Worm (Caenorhabditis elegans): ENCODE results near the gene ugt-63.

Gene ugt-63

DNA sequence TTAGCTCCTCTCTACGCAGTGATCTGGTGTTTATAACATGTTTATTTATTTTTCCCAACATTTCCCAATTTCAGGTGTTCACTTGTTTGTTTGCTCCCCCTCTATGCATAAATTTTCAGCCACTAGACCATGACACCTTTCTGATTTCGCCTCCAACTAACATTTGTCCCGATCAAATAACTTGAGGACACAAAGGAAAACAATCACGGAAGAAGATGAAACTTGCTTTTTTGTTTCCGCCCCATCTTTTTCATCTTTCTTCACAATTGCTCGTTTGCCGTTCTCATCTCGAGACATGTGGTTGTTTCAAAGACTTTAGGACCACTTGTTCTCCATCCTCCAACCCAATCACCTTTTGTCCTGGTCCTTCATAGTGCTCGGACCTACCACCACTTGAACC, 16.2 kb upstream of the ugt-63 start, which contains the start of gene F14F9.5:
TSS of gene F14F9.5 (plus strand) at position 301 of the 400 bp plus-strand sequence.
- no peak for TF ChIP-seq nhr-6 (tag; optimal IDR thresholded peaks at IDR 0.05)
- TF ChIP-seq zag-1 (tag; optimal IDR thresholded peaks at IDR 0.05): no peak
- TF ChIP-seq lin-11 (tag; optimal IDR thresholded peaks at IDR 0.05): no peak
- TF ChIP-seq blmp-1 (tag; optimal IDR thresholded peaks at IDR 0.05; ENCODE audit: insufficient read depth): no peak
- no peak for TF ChIP-seq lin-13 (GFP tag; optimal IDR thresholded peaks at IDR 0.05)
- no peak for TF ChIP-seq ceh-16 (tag; optimal IDR thresholded peaks at IDR 0.05)
- TF ChIP-seq unc-39 (tag; optimal IDR thresholded peaks at IDR 0.05): no peak
- no peak for TF ChIP-seq fos-1 (tag; optimal IDR thresholded peaks at IDR 0.05)
- no peak for TF ChIP-seq egl-27 (tag; optimal IDR thresholded peaks at IDR 0.05)
- TF ChIP-seq nhr-129 (tag; optimal IDR thresholded peaks at IDR 0.05): no peak
- no peak for TF ChIP-seq ceh-82 (tag; optimal IDR thresholded peaks at IDR 0.05)
- no peak for TF ChIP-seq nhr-21 (tag; optimal IDR thresholded peaks at IDR 0.05)
- TF ChIP-seq sma-3 (GFP tag; optimal IDR thresholded peaks at IDR 0.05): no peak
- TF ChIP-seq mab-5 (tag; optimal IDR thresholded peaks at IDR 0.05): no peak

DNA sequence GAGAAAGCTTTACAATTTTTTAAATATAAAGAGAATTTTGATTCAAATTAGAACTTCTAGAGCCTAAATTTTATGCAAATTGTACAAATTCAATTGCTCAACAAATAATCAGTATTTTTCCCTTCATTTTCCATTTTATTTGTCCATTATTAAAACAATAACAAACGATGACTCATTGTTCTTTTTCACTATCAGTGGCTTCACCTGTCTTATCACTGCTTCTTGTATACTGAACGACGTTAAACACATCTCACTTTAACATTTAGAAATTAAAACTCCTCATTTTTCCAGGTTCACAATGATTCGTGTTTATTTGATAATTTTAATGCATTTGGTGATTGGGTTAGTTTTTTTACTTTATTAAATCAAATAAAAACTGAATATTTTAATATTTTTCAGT, 9.1 kb upstream of the ugt-63 start, which contains the start of gene sid-1:
TSS of gene sid-1 (plus strand) at position 292 of the 400 bp plus-strand sequence.
- TF ChIP-seq fos-1 (tag; optimal IDR thresholded peaks at IDR 0.05) (peak; percentile 80), sem-4 (tag; optimal IDR thresholded peaks at IDR 0.05) (no peak), Y55F3AM.14 (GFP tag; optimal IDR thresholded peaks at IDR 0.05) (no peak)

DNA sequence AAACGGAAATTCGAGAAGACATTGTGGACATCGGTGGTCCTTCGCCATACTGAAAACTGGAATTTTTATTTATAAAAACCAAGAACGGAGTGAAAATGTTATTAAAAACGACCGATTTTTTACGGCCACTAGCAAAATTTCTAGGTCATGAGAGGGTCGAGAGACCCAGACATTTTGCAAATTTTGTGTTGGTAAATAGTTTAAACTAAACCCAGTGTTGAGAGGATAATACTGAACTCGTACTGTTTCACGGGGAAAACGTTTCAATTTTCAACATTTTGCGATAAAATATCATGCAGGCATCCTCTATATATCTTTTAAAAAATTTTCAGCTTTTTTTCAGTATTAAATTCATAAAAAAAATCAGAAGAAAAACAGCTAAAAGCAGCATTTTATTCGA, 8.5 kb upstream of the ugt-63 start, which contains the start of gene C04F5.9:
TSS of gene C04F5.9 (minus strand) at position 101 of the 400 bp plus-strand sequence.
- TF ChIP-seq C34F6.9 (tag; optimal IDR thresholded peaks at IDR 0.05) (no peak), ceh-16 (tag; optimal IDR thresholded peaks at IDR 0.05) (no peak), nhr-129 (tag; optimal IDR thresholded peaks at IDR 0.05) (no peak), snpc-4 (tag; optimal IDR thresholded peaks at IDR 0.05) (no peak), ZK546.5 (tag; optimal IDR thresholded peaks at IDR 0.05) (no peak), egl-27 (tag; optimal IDR thresholded peaks at IDR 0.05) (no peak), blmp-1 (tag; optimal IDR thresholded peaks at IDR 0.05; ENCODE audit: insufficient read depth) (no peak), fos-1 (tag; optimal IDR thresholded peaks at IDR 0.05) (no peak), peb-1 (tag; optimal IDR thresholded peaks at IDR 0.05) (no peak), ama-1 (optimal IDR thresholded peaks at IDR 0.05) (no peak), nhr-237 (tag; optimal IDR thresholded peaks at IDR 0.05) (no peak), unc-55 (GFP tag; optimal IDR thresholded peaks at IDR 0.05) (no peak), nhr-11 (tag; optimal IDR thresholded peaks at IDR 0.05) (no peak), nhr-21 (tag; optimal IDR thresholded peaks at IDR 0.05) (no peak), skn-1 (tag; optimal IDR thresholded peaks at IDR 0.05) (no peak), sma-9 (GFP tag; optimal IDR thresholded peaks at IDR 0.05) (no peak), sma-9 (tag; optimal IDR thresholded peaks at IDR 0.05) (no peak), Y55F3AM.14 (GFP tag; optimal IDR thresholded peaks at IDR 0.05) (no peak), nhr-77 (tag; optimal IDR thresholded peaks at IDR 0.05) (no peak)

DNA sequence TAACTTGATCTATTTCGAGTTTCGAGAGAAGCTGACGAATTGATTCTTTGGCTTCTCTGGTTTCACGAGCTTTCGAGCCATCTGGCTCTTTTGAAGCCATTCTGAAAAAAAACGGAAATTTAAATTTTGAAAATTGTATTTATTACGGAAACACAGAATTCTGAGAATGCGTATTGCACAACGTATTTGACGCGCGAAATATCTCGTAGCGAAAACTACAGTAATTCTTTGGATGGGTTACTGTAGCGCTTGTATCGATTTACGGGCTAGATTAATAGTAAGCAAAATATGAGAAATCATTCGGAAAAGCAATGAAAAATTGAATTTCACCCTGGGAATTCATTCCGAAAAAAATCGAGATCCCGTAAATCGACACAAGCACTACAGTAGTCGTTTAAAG, 3.1 kb upstream of the ugt-63 start, which contains the start of gene C04F5.8:
TSS of gene C04F5.8 (minus strand) at position 101 of the 400 bp plus-strand sequence.
- TF ChIP-seq dmd-4 (tag; optimal IDR thresholded peaks at IDR 0.05): no peak
- TF ChIP-seq ama-1 (optimal IDR thresholded peaks at IDR 0.05): no peak
- no peak for TF ChIP-seq nhr-11 (tag; optimal IDR thresholded peaks at IDR 0.05)
- no peak for TF ChIP-seq ztf-4 (tag; optimal IDR thresholded peaks at IDR 0.05)
- no peak for TF ChIP-seq nhr-21 (tag; optimal IDR thresholded peaks at IDR 0.05)
- no peak for TF ChIP-seq mdl-1 (tag; optimal IDR thresholded peaks at IDR 0.05)
- TF ChIP-seq ceh-82 (tag; optimal IDR thresholded peaks at IDR 0.05): no peak
- no peak for TF ChIP-seq aly-2 (tag; optimal IDR thresholded peaks at IDR 0.05)
- TF ChIP-seq sma-9 (GFP tag; optimal IDR thresholded peaks at IDR 0.05): no peak
- no peak for TF ChIP-seq sma-9 (tag; optimal IDR thresholded peaks at IDR 0.05)
- no peak for TF ChIP-seq sma-3 (GFP tag; optimal IDR thresholded peaks at IDR 0.05)
- no peak for TF ChIP-seq C34F6.9 (tag; optimal IDR thresholded peaks at IDR 0.05)

DNA sequence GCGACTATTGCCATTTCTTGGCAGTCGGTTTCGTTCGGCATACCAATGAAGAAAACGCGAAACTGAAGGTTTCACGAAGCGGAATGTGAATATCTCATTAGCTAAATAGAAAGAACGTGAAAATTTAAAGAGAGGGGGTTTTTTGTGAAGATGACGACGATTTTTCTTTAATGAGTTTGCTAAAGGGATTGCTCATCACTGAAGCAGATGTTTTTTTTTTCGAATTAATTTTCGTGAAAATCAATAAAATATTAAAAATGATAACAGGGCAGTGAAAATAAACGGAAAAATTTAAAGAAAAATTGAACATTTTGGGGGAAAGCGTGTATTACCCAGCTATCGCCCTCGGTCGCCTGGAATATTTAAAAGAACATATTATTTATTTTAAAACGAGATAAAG, 2.8 kb downstream of the ugt-63 start, which contains the start of gene srab-3:
TSS of gene srab-3 (minus strand) at position 101 of the 400 bp plus-strand sequence.
- no peak for TF ChIP-seq C34F6.9 (tag; optimal IDR thresholded peaks at IDR 0.05)
- TF ChIP-seq fos-1 (tag; optimal IDR thresholded peaks at IDR 0.05): no peak
- TF ChIP-seq ZK546.5 (tag; optimal IDR thresholded peaks at IDR 0.05): no peak
- no peak for TF ChIP-seq nhr-6 (tag; optimal IDR thresholded peaks at IDR 0.05)
- no peak for TF ChIP-seq nhr-23 (tag; optimal IDR thresholded peaks at IDR 0.05)
- TF ChIP-seq nhr-237 (tag; optimal IDR thresholded peaks at IDR 0.05): no peak
- TF ChIP-seq mdl-1 (tag; optimal IDR thresholded peaks at IDR 0.05): no peak
- no peak for TF ChIP-seq peb-1 (tag; optimal IDR thresholded peaks at IDR 0.05)
- TF ChIP-seq lin-11 (tag; optimal IDR thresholded peaks at IDR 0.05): no peak
- no peak for TF ChIP-seq unc-55 (GFP tag; optimal IDR thresholded peaks at IDR 0.05)
- no peak for TF ChIP-seq blmp-1 (tag; optimal IDR thresholded peaks at IDR 0.05; ENCODE audit: insufficient read depth)
- TF ChIP-seq nhr-10 (tag; optimal IDR thresholded peaks at IDR 0.05): no peak
- TF ChIP-seq zag-1 (tag; optimal IDR thresholded peaks at IDR 0.05): no peak
